Fruit fly (Drosophila melanogaster): ENCODE measurements around the gene Awh.

Awh gene

dm6 chr3L:3825485-3825813, 20.6 kb upstream of the Awh start:
- TF ChIP-seq noc (tag; optimal IDR thresholded peaks at IDR 0.05): no peak

- TF ChIP-seq noc (tag; optimal IDR thresholded peaks at IDR 0.05): no peak
These were observed 20.1 kb upstream of the Awh start for dm6 chr3L:3825884-3826283.

- no peak for TF ChIP-seq noc (tag; optimal IDR thresholded peaks at IDR 0.05)
These were observed 19.5 kb upstream of the Awh start for dm6 chr3L:3826541-3826940.

dm6 chr3L:3828111-3828510, 17.9 kb upstream of the Awh start:
- no peak for TF ChIP-seq noc (tag; optimal IDR thresholded peaks at IDR 0.05)

- no peak for TF ChIP-seq noc (tag; optimal IDR thresholded peaks at IDR 0.05)
These were observed 2.9 kb upstream of the Awh start for dm6 chr3L:3842981-3843701.

- TF ChIP-seq noc (tag; optimal IDR thresholded peaks at IDR 0.05): peak; percentile 14
These were observed 1.9 kb downstream of the Awh start for dm6 chr3L:3847810-3848326.

dm6 chr3L:3848687-3849270, 2.8 kb downstream of the Awh start:
- TF ChIP-seq noc (tag; optimal IDR thresholded peaks at IDR 0.05): no peak

dm6 chr3L:3849763-3850162, 3.8 kb downstream of the Awh start:
- peak; percentile 35 for TF ChIP-seq noc (tag; optimal IDR thresholded peaks at IDR 0.05)

- no peak for TF ChIP-seq noc (tag; optimal IDR thresholded peaks at IDR 0.05)
These were observed 4.5 kb downstream of the Awh start for dm6 chr3L:3850477-3850876.

- TF ChIP-seq noc (tag; optimal IDR thresholded peaks at IDR 0.05): no peak
These were observed 5.0 kb downstream of the Awh start for dm6 chr3L:3851048-3851447.

- no peak for TF ChIP-seq noc (tag; optimal IDR thresholded peaks at IDR 0.05)
These were observed 5.8 kb downstream of the Awh start for dm6 chr3L:3851847-3852246.

dm6 chr3L:3852842-3853241, 6.8 kb downstream of the Awh start:
- TF ChIP-seq noc (tag; optimal IDR thresholded peaks at IDR 0.05): no peak

dm6 chr3L:3855194-3855980, 9.4 kb downstream of the Awh start:
- no peak for TF ChIP-seq noc (tag; optimal IDR thresholded peaks at IDR 0.05)

dm6 chr3L:3856004-3856403, 10.0 kb downstream of the Awh start:
- TF ChIP-seq noc (tag; optimal IDR thresholded peaks at IDR 0.05): no peak

dm6 chr3L:3862504-3863380, 16.7 kb downstream of the Awh start:
- no peak for TF ChIP-seq noc (tag; optimal IDR thresholded peaks at IDR 0.05)

dm6 chr3L:3863462-3863861, 17.5 kb downstream of the Awh start:
- TF ChIP-seq noc (tag; optimal IDR thresholded peaks at IDR 0.05): no peak

Measured in whole organism, larva.